Worm (Caenorhabditis elegans) whole organism, mixed stage, embryonic: Measurements from ENCODE around the gene rnp-3.
A peak's percentile ranks its signal among the peaks of the same experiment; 100 is the strongest.

Experiments used
- M03D4.4 ChIP-seq: sonication (generic microtip); optimal IDR thresholded peaks from 2 replicates; lab custom pipeline; 2017; ENCODE audit warnings: mild to moderate bottlenecking, missing genetic modification characterization, missing compliant biosample characterization
- bed-3 ChIP-seq: fragments of 200-800 bp; sonication (Bioruptor generic); optimal IDR thresholded peaks from 3 replicates; lab custom pipeline; 2018; ENCODE audit warnings: mild to moderate bottlenecking, missing genetic modification characterization, moderate library complexity, missing compliant biosample characterization
- blmp-1 ChIP-seq: fragments of 150-350 bp; optimal IDR thresholded peaks from 2 replicates; lab custom pipeline; 2014; ENCODE audit warnings: missing biosample characterization, missing genetic modification characterization
- ceh-39 ChIP-seq: fragments of 150-350 bp; optimal IDR thresholded peaks from 2 replicates; lab custom pipeline; 2014; ENCODE audit warnings: missing biosample characterization, missing genetic modification characterization
- ceh-43 ChIP-seq: fragments of 200-800 bp; sonication (Bioruptor generic); optimal IDR thresholded peaks from 2 replicates; lab custom pipeline; 2018; ENCODE audit warnings: mild to moderate bottlenecking, missing genetic modification characterization, moderate library complexity, missing compliant biosample characterization
- ces-1 ChIP-seq: fragments of 150-350 bp; optimal IDR thresholded peaks from 2 replicates; lab custom pipeline; 2014; ENCODE audit warnings: missing biosample characterization, missing genetic modification reagents, missing genetic modification characterization
- drap-1 ChIP-seq: fragments of 200-800 bp; sonication (Bioruptor generic); optimal IDR thresholded peaks from 3 replicates; lab custom pipeline; 2018; ENCODE audit warnings: mild to moderate bottlenecking, missing genetic modification characterization, missing compliant biosample characterization
- elt-1 ChIP-seq: sonication (generic microtip); optimal IDR thresholded peaks from 2 replicates; lab custom pipeline; 2017; ENCODE audit warnings: missing genetic modification characterization, mild to moderate bottlenecking, missing compliant biosample characterization, antibody characterized with exemption, moderate library complexity, borderline replicate concordance; ENCODE audit not compliant: insufficient read depth
- elt-3 ChIP-seq: fragments of 150-350 bp; optimal IDR thresholded peaks from 2 replicates; lab custom pipeline; 2014; ENCODE audit warnings: missing biosample characterization, missing genetic modification characterization
- flh-1 ChIP-seq: fragments of 200-800 bp; sonication (Bioruptor generic); optimal IDR thresholded peaks from 2 replicates; lab custom pipeline; 2018; ENCODE audit warnings: mild to moderate bottlenecking, missing genetic modification characterization, moderate library complexity, missing compliant biosample characterization
- ham-2 ChIP-seq: fragments of 200-800 bp; sonication (Bioruptor generic); optimal IDR thresholded peaks from 2 replicates; lab custom pipeline; 2018; ENCODE audit warnings: mild to moderate bottlenecking, missing genetic modification characterization, missing compliant biosample characterization
- hlh-1 ChIP-seq: fragments of 150-350 bp; optimal IDR thresholded peaks from 2 replicates; lab custom pipeline; 2014; ENCODE audit warnings: missing biosample characterization, missing genetic modification reagents, missing genetic modification characterization
- lin-13 ChIP-seq: fragments of 150-350 bp; optimal IDR thresholded peaks from 2 replicates; lab custom pipeline; 2014; ENCODE audit warnings: missing biosample characterization, missing genetic modification characterization
- lin-32 ChIP-seq: fragments of 200-800 bp; sonication (Bioruptor generic); optimal IDR thresholded peaks from 2 replicates; lab custom pipeline; 2018; ENCODE audit warnings: mild to moderate bottlenecking, missing genetic modification characterization, missing compliant biosample characterization
- lsy-2 ChIP-seq: fragments of 150-350 bp; optimal IDR thresholded peaks from 2 replicates; lab custom pipeline; 2014; ENCODE audit warnings: missing biosample characterization, missing genetic modification characterization
- mab-5 ChIP-seq: fragments of 150-350 bp; optimal IDR thresholded peaks from 2 replicates; lab custom pipeline; 2014; ENCODE audit warnings: missing biosample characterization, missing genetic modification characterization
- mep-1 ChIP-seq: fragments of 150-350 bp; optimal IDR thresholded peaks from 2 replicates; lab custom pipeline; 2017; ENCODE audit warnings: missing biosample characterization, missing genetic modification reagents, missing genetic modification characterization, inconsistent platforms
- mls-2 ChIP-seq: sonication (generic microtip); optimal IDR thresholded peaks from 2 replicates; lab custom pipeline; 2016; ENCODE audit warnings: mild to moderate bottlenecking, missing genetic modification characterization, moderate library complexity, missing compliant biosample characterization
- nhr-2 ChIP-seq: fragments of 150-350 bp; optimal IDR thresholded peaks from 2 replicates; lab custom pipeline; 2014; ENCODE audit warnings: missing biosample characterization, missing genetic modification characterization
- nhr-237 ChIP-seq: fragments of 150-350 bp; optimal IDR thresholded peaks from 2 replicates; lab custom pipeline; 2014; ENCODE audit warnings: missing biosample characterization, missing genetic modification characterization
- nhr-28 ChIP-seq: fragments of 150-350 bp; optimal IDR thresholded peaks from 2 replicates; lab custom pipeline; 2014; ENCODE audit warnings: missing biosample characterization, missing genetic modification characterization
- nhr-76 ChIP-seq: sonication (generic microtip); optimal IDR thresholded peaks from 2 replicates; lab custom pipeline; 2017; ENCODE audit warnings: missing biosample characterization, missing genetic modification characterization
- pha-4 ChIP-seq: fragments of 150-350 bp; optimal IDR thresholded peaks from 2 replicates; lab custom pipeline; 2018; ENCODE audit warnings: missing biosample characterization, missing genetic modification reagents, missing genetic modification characterization
- sem-2 ChIP-seq: fragments of 200-800 bp; sonication (Bioruptor generic); optimal IDR thresholded peaks from 2 replicates; lab custom pipeline; 2018; ENCODE audit warnings: mild to moderate bottlenecking, missing genetic modification characterization, missing compliant biosample characterization
- snpc-4 ChIP-seq: fragments of 150-350 bp; optimal IDR thresholded peaks from 2 replicates; lab custom pipeline; 2014; ENCODE audit warnings: missing biosample characterization, missing genetic modification characterization
- sptf-1 ChIP-seq: sonication (generic microtip); optimal IDR thresholded peaks from 2 replicates; lab custom pipeline; 2017; ENCODE audit warnings: mild to moderate bottlenecking, missing genetic modification characterization, moderate library complexity, missing compliant biosample characterization
- unc-120 ChIP-seq: sonication (generic microtip); optimal IDR thresholded peaks from 2 replicates; lab custom pipeline; 2017; ENCODE audit warnings: missing genetic modification characterization, missing compliant biosample characterization; ENCODE audit not compliant: poor library complexity, severe bottlenecking
- unc-39 ChIP-seq: fragments of 150-350 bp; optimal IDR thresholded peaks from 2 replicates; lab custom pipeline; 2014; ENCODE audit warnings: missing biosample characterization, missing genetic modification characterization
- unc-62 ChIP-seq: fragments of 150-350 bp; optimal IDR thresholded peaks from 2 replicates; lab custom pipeline; 2014; ENCODE audit warnings: missing biosample characterization, missing genetic modification reagents, missing genetic modification characterization
- zip-8 ChIP-seq: fragments of 150-350 bp; optimal IDR thresholded peaks from 2 replicates; lab custom pipeline; 2014; ENCODE audit warnings: missing biosample characterization, missing genetic modification characterization
- ztf-11 ChIP-seq: fragments of 150-350 bp; optimal IDR thresholded peaks from 2 replicates; lab custom pipeline; 2014; ENCODE audit warnings: missing biosample characterization, missing genetic modification characterization

Gene rnp-3

DNA sequence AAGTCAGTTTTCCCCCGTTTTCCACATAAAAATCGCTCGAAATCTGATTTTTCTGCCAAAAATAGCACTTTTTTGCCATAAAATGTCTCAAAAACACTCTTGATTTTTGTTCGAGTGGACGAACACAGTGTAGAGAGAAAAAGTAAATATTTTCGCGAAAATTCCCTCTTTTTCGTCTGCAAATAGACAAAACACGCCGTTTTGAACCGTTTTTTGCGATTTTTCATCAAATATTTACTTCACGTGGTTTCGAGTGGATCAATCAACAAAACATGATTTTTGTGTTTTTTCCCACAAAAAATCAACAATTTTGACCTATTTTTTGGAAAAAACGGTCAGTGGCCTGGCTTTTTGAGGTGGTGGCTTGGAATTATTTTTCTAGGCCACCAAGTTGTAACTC, 35.2 kb downstream of the rnp-3 start:
- no peak for TF ChIP-seq nhr-2 (tag; lab: Kevin White, UChicago)
- TF ChIP-seq flh-1 (GFP tag; lab: Kevin White, UChicago) = no peak
- no peak for TF ChIP-seq snpc-4
- no peak for TF ChIP-seq pha-4 (tag; lab: Kevin White, UChicago)
- no peak for TF ChIP-seq elt-3
- no peak for TF ChIP-seq ceh-43 (GFP tag; lab: Kevin White, UChicago)
- TF ChIP-seq unc-120 (tag; lab: Kevin White, UChicago) = no peak
- TF ChIP-seq ceh-39 (tag; lab: Kevin White, UChicago) = no peak
- TF ChIP-seq sem-2 (GFP tag; lab: Kevin White, UChicago) = no peak
- no peak for TF ChIP-seq blmp-1 (tag; lab: Kevin White, UChicago)
- no peak for TF ChIP-seq nhr-76 (tag; lab: Kevin White, UChicago)
- TF ChIP-seq mep-1 (tag; lab: Kevin White, UChicago) = no peak
- TF ChIP-seq elt-1 (tag; lab: Kevin White, UChicago) = no peak
- TF ChIP-seq lsy-2 = no peak
- no peak for TF ChIP-seq mab-5 (tag; lab: Kevin White, UChicago)
- TF ChIP-seq lin-32 (GFP tag; lab: Kevin White, UChicago) = no peak
- TF ChIP-seq mls-2 (tag; lab: Kevin White, UChicago) = no peak

- TF ChIP-seq sptf-1 (tag; lab: Kevin White, UChicago) (no peak), unc-120 (tag; lab: Kevin White, UChicago) (no peak), lsy-2 (no peak), hlh-1 (tag; lab: Kevin White, UChicago) (no peak), blmp-1 (tag; lab: Kevin White, UChicago) (no peak), M03D4.4 (tag; lab: Kevin White, UChicago) (no peak), lin-13 (tag; lab: Kevin White, UChicago) (no peak), flh-1 (GFP tag; lab: Kevin White, UChicago) (no peak), ztf-11 (tag; lab: Kevin White, UChicago) (no peak), ham-2 (GFP tag; lab: Kevin White, UChicago) (no peak), nhr-76 (tag; lab: Kevin White, UChicago) (no peak), bed-3 (GFP tag; lab: Kevin White, UChicago) (no peak), drap-1 (GFP tag; lab: Kevin White, UChicago) (no peak), sem-2 (GFP tag; lab: Kevin White, UChicago) (no peak), ces-1 (no peak), elt-3 (no peak)
Observed at ce11 chrIV:4210868-4211267, 37.0 kb downstream of the rnp-3 start.

- TF ChIP-seq nhr-28 (tag; lab: Kevin White, UChicago) (peak; percentile 32), mab-5 (tag; lab: Kevin White, UChicago) (no peak), zip-8 (no peak)
Observed at ce11 chrIV:4212733-4213132, 38.8 kb downstream of the rnp-3 start.

ce11 chrIV:4215349-4215748, 41.5 kb downstream of the rnp-3 start:
- TF ChIP-seq unc-39 (tag; lab: Kevin White, UChicago) (no peak), nhr-237 (tag; lab: Kevin White, UChicago) (peak; percentile 68), pha-4 (tag; lab: Kevin White, UChicago) (peak; percentile 21), M03D4.4 (tag; lab: Kevin White, UChicago) (no peak), lin-32 (GFP tag; lab: Kevin White, UChicago) (no peak), drap-1 (GFP tag; lab: Kevin White, UChicago) (no peak), unc-62 (GFP tag; lab: Kevin White, UChicago) (peak; percentile 70), ceh-39 (tag; lab: Kevin White, UChicago) (no peak), mls-2 (tag; lab: Kevin White, UChicago) (no peak)
